Worm (Caenorhabditis elegans): ENCODE results near the gene C30G12.2.

The C30G12.2 gene

DNA sequence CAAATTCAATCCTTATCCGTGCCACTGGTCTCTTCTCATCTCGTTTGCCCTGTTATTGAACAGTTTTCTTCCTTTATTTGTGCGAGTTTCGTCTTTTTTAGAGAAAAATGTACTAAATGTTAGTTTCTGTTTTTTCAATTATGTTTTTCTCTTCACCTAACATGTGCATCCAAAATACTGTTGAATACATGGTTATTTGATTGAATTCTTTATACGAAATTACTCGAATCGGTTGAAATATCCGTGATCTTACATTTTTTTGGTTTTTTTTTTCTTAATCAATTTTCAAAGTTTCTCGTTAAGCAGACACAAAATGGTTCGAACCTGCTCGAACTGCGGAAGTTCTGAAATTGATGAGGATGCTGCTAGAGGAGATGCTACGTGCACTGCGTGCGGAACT lies 15.3 kb downstream of the C30G12.2 start, which contains the start of gene brf-1:
Gene brf-1, plus strand, starts transcription at position 301 of the 400 bp plus-strand sequence.
- TF ChIP-seq tbx-8 (GFP tag; optimal IDR thresholded peaks at IDR 0.05) (no peak), zip-8 (tag; optimal IDR thresholded peaks at IDR 0.05) (peak; percentile 37)

DNA sequence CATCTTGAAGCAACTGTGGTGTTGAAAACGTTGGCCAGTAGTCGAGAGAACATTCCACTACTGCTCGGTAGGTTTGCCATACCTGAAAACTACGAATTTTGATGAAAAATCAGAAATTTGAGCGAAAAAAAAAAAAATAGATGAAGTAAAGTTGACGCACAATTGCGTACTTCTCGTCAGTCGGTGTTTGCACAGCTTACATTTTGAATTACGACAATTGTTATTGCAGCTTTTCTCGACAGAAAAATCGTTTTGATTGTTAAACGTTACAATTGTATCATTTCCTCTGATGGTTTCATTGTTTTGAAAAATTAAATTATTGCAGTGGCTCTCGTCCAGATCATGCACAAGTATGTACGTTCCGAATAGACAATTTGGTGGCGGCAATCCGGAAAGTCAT lies 19.8 kb downstream of the C30G12.2 start, which contains the start of the genes F45E12.5 and cnep-1:
Gene F45E12.5, minus strand, starts transcription at position 93 of the 400 bp plus-strand sequence.
Gene cnep-1, plus strand, starts transcription at position 326 of the 400 bp plus-strand sequence.
- TF ChIP-seq ceh-83 (GFP tag; optimal IDR thresholded peaks at IDR 0.05) (no peak), mep-1 (tag; optimal IDR thresholded peaks at IDR 0.05) (no peak), unc-39 (tag; optimal IDR thresholded peaks at IDR 0.05) (no peak)

DNA sequence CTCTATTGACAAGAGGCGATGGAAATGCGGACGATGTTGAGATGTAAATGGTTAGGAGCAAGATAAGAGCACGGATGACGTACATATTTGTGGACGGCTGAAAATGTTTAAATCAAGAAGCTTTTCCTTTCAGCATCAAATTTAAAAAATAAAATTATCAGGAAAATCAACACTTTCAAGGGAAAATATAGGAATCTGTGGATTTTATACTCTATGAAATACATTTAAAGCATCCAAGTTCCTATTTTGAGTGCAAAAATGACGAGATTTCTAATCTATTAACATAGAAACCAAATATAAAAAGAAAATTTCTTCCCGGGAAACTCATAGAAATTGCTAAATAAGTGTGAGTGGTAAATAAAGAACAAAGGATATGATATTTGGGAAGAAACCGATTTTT lies 23.9 kb downstream of the C30G12.2 start, which contains the start of gene F45E12.6:
Gene F45E12.6, minus strand, starts transcription at position 101 of the 400 bp plus-strand sequence.
- no peak for TF ChIP-seq hlh-1 (tag; optimal IDR thresholded peaks at IDR 0.05)
- no peak for TF ChIP-seq elt-3 (tag; optimal IDR thresholded peaks at IDR 0.05)
- TF ChIP-seq M03D4.4 (tag; optimal IDR thresholded peaks at IDR 0.05), result no peak

DNA sequence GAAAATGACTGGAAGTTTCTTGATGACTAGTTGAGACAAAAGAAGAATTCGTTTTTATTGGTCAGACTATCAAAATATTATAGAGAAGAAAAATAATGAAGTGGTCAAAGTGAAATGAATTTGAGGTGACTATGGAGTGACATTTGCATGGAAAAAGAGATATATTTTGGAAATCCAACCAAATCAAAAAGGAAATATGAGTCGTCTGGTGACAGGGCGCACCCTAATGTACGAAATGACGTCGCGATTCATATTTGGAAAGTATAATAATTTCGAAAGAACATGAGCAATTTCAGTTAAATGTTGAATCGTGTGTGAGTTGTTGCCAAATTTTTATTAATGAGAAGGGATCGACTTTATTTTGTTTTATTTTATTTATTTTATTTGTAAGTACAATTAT lies 27.2 kb downstream of the C30G12.2 start, which contains the start of gene F21D12.2:
Gene F21D12.2, plus strand, starts transcription at position 301 of the 400 bp plus-strand sequence.
- TF ChIP-seq ham-2 (GFP tag; optimal IDR thresholded peaks at IDR 0.05), result no peak
- TF ChIP-seq nhr-76 (tag; optimal IDR thresholded peaks at IDR 0.05), result no peak
- no peak for TF ChIP-seq pha-4 (tag; optimal IDR thresholded peaks at IDR 0.05)
- TF ChIP-seq unc-39 (tag; optimal IDR thresholded peaks at IDR 0.05), result no peak

DNA sequence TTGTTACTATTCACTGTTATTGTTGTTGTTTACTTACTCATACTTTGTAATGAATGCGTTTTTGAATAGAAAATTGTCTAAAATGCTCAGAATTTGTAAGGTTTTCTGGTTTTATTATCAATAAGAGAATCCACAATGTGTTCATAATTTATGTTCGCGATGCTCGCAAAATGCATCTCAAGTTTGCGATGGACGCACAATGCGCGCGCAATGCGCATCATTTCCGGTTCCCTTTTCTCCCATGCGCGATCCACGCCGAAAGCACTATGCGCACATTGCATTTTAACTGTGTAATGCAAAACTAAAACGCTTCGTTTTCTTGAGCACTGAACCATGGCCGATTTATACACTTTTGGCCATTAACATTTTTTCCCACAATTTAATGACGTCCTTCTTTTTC lies 29.2 kb downstream of the C30G12.2 start:
- no peak for TF ChIP-seq flh-1 (GFP tag; optimal IDR thresholded peaks at IDR 0.05)
- TF ChIP-seq nhr-28 (tag; optimal IDR thresholded peaks at IDR 0.05), result no peak
- TF ChIP-seq snpc-4 (tag; optimal IDR thresholded peaks at IDR 0.05), result no peak
- TF ChIP-seq elt-3 (tag; optimal IDR thresholded peaks at IDR 0.05), result no peak
- no peak for TF ChIP-seq ztf-11 (tag; optimal IDR thresholded peaks at IDR 0.05)
- no peak for TF ChIP-seq nhr-237 (tag; optimal IDR thresholded peaks at IDR 0.05)
- no peak for TF ChIP-seq sptf-1 (tag; optimal IDR thresholded peaks at IDR 0.05)
- no peak for TF ChIP-seq unc-120 (tag; optimal IDR thresholded peaks at IDR 0.05; ENCODE audit: poor library complexity, severe bottlenecking)

DNA sequence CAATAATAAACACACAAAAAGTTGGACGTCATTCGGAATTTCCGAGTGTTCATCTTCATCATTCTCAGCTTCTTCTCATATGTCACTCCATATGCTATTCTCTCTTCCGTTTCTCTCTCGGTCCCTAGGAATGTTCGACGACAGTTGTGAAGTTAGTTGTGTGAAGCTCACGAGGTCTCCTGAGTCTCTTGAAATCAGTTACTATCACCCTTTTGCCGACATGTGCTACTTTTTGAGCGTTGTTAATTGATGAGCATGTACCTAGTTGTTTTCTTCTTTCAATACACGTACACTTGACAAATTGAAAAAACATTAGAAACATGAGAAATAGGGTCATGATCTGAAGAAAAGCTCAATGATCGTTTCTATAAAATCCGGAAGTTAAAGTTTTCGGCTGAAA lies 33.1 kb downstream of the C30G12.2 start:
- no peak for TF ChIP-seq cnd-1 (tag; optimal IDR thresholded peaks at IDR 0.05)
- TF ChIP-seq unc-120 (tag; optimal IDR thresholded peaks at IDR 0.05; ENCODE audit: poor library complexity, severe bottlenecking), result peak; percentile 24
- no peak for TF ChIP-seq mab-5 (tag; optimal IDR thresholded peaks at IDR 0.05)
- TF ChIP-seq bed-3 (GFP tag; optimal IDR thresholded peaks at IDR 0.05), result no peak
- TF ChIP-seq hlh-1 (tag; optimal IDR thresholded peaks at IDR 0.05), result peak; percentile 70
- no peak for TF ChIP-seq lsy-2 (tag; optimal IDR thresholded peaks at IDR 0.05)
- TF ChIP-seq unc-62 (GFP tag; optimal IDR thresholded peaks at IDR 0.05), result no peak

DNA sequence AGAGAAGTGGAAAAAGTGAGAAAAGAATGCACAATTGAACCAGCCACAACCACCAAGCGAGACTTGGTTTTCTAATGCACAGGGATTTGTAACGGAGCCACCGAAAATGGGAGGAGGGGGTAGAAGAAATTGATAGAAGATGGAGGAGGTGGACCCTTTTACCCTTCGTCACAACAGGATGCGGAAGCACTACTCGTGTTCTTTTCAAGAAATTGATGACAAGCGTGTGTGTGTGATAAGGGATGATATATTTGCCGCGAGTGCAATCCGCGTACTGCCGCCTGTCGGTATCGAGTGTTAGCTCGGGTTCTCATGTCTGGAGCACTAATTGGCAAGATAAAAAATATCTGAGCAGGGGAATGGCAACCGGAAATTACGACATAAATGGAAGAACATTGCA lies 33.7 kb downstream of the C30G12.2 start, which contains the start of gene F21D12.3:
Gene F21D12.3, minus strand, starts transcription at position 101 of the 400 bp plus-strand sequence.
- TF ChIP-seq pha-4 (tag; optimal IDR thresholded peaks at IDR 0.05), result no peak
- no peak for TF ChIP-seq unc-39 (tag; optimal IDR thresholded peaks at IDR 0.05)
- TF ChIP-seq cnd-1 (tag; optimal IDR thresholded peaks at IDR 0.05), result no peak
- no peak for TF ChIP-seq hlh-1 (tag; optimal IDR thresholded peaks at IDR 0.05)

DNA sequence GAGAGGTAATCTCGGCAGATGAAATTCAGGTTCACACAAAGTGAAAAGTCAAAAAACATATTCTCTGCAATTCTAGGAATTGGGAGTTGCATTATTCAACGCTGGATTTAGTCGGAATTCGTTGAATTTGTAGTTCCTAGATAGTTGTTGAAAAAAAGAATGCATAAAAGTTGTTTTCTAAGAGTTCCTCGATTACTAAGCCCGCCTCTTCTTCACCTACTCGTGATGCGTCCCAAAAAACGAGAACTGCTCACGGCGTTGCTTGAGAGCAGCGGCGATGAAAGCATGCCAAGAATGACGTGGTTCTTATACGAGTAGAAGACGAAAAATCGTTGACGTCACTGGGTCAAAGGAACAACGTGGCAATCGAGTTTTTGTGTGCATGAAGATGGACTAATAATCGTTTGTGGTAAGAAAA lies 34.8 kb downstream of the C30G12.2 start:
- no peak for TF ChIP-seq sptf-1 (tag; optimal IDR thresholded peaks at IDR 0.05)
- no peak for TF ChIP-seq zip-8 (tag; optimal IDR thresholded peaks at IDR 0.05)
- TF ChIP-seq elt-1 (tag; optimal IDR thresholded peaks at IDR 0.05; ENCODE audit: borderline replicate concordance, insufficient read depth), result no peak
- TF ChIP-seq elt-3 (tag; optimal IDR thresholded peaks at IDR 0.05), result no peak
- no peak for TF ChIP-seq ztf-11 (tag; optimal IDR thresholded peaks at IDR 0.05)

All from whole organism, mixed stage, embryonic.